Fruit fly (Drosophila melanogaster) Kc167 (cell line): ENCODE measurements around the gene smog.

Source experiments
- Sin3A ChIP-seq: fragments of >200 bp; optimal IDR thresholded peaks from 2 replicates; lab custom pipeline; 2018; ENCODE audit warnings: missing external identifiers
- h ChIP-seq: fragments of >200 bp; optimal IDR thresholded peaks from 3 replicates; lab custom pipeline; 2018; ENCODE audit warnings: missing external identifiers
- insv ChIP-seq: fragments of >200 bp; optimal IDR thresholded peaks from 3 replicates; lab custom pipeline; 2018; ENCODE audit warnings: missing external identifiers
- psq ChIP-seq: fragments of >200 bp; optimal IDR thresholded peaks from 2 replicates; lab custom pipeline; 2017; ENCODE audit warnings: missing external identifiers
- ttk ChIP-seq: sonication (Bioruptor generic); optimal IDR thresholded peaks from 2 replicates; lab custom pipeline; 2017; ENCODE audit warnings: missing external identifiers

DNA sequence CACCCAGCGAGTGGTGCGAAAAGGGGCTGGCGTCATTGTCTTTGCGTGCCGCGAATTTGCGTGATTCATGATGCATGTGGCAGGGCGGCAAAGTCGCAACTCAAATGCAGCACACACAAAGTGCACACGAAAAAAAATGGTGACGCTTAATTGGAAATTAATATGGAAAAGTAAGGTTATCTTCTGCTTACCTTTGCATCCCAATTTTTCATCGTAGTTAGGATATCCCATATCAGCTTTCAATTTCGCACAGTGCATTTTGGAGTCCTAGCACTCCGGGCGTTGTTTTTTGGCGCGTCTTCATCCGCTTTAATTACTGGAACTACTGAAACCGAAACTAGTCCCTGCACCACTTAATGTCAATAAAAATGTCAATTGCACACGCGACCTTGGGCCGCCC is 32.7 kb upstream of the smog start:
- TF ChIP-seq h (lab: Kevin White, UChicago) (no peak), psq (no peak), ttk (lab: Kevin White, UChicago) (no peak), Sin3A (lab: Kevin White, UChicago) (no peak), insv (lab: Kevin White, UChicago) (no peak)
